Fruit fly (Drosophila melanogaster): ENCODE results near the gene Tie.

Tie gene

DNA sequence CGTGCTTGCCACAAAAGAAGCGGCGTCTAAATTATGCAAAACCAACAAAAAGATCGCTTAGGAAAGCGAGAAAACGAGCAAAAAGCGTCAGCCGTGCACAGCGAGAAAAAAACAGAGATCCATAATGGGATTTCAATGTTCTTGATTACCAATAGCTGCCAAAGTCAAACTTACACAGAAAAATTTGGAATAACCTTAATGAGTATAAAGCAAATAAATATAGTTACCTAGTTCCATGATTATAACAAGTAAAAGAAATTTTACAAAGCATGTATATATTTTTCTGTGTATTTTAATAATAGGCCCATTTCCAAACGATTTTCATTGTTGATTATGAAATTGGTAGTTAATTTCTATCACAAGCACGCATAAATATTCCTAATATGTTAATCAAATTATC, 2.0 kb upstream of the Tie start (continued):
- TF ChIP-seq Xbp1 (GFP tag; optimal IDR thresholded peaks at IDR 0.05) (peak; percentile 36), B-H1 (GFP tag; IDR thresholded peaks at IDR 0.05) (peak; percentile 15; the same call in 1 of the 3 replicates), Med (GFP tag) (peak; percentile 51), CG8388 (GFP tag; optimal IDR thresholded peaks at IDR 0.05) (peak; percentile 13), CG30431 (GFP tag; optimal IDR thresholded peaks at IDR 0.05) (no peak), gce (GFP tag; IDR thresholded peaks at IDR 0.05) (peak; percentile 73; the same call in 2 of the 3 replicates), CG1603 (tag; optimal IDR thresholded peaks at IDR 0.05) (peak; percentile 23), oc (tag; optimal IDR thresholded peaks at IDR 0.05) (peak; percentile 51), Xrp1 (GFP tag; IDR thresholded peaks at IDR 0.05) (peak; percentile 37; the same call in 1 of the 2 replicates), dmrt99B (tag; optimal IDR thresholded peaks at IDR 0.05) (peak; percentile 83), CG13296 (GFP tag; optimal IDR thresholded peaks at IDR 0.05) (peak; percentile 32), ewg (GFP tag; optimal IDR thresholded peaks at IDR 0.05) (peak; percentile 0), YL-1 (GFP tag; optimal IDR thresholded peaks at IDR 0.05) (no peak), Pdp1 (GFP tag; optimal IDR thresholded peaks at IDR 0.05) (peak in 1 of 2 experiments; percentile 14), CG6689 (GFP tag; IDR thresholded peaks at IDR 0.05) (peak; percentile 38; the same call in 1 of the 2 replicates), CG10267 (tag; optimal IDR thresholded peaks at IDR 0.05) (peak; percentile 23), Sox100B (GFP tag; optimal IDR thresholded peaks at IDR 0.05) (peak; percentile 68), CG30403 (GFP tag; optimal IDR thresholded peaks at IDR 0.05) (peak; percentile 22), D (optimal IDR thresholded peaks at IDR 0.05) (no peak), D (GFP tag; optimal IDR thresholded peaks at IDR 0.05) (peak; percentile 47), fd96Cb (tag; optimal IDR thresholded peaks at IDR 0.05) (peak; percentile 70), seq (GFP tag; IDR thresholded peaks at IDR 0.05) (0 out of 2 replicates have a peak, but pooled peaks have one; percentile 18), E2f1 (GFP tag; IDR thresholded peaks at IDR 0.05) (0 out of 2 replicates have a peak, but pooled peaks have one; percentile 15), usp (GFP tag; optimal IDR thresholded peaks at IDR 0.05) (no peak), bsh (GFP tag; optimal IDR thresholded peaks at IDR 0.05) (peak in 1 of 2 experiments; percentile 26), vvl (GFP tag; IDR thresholded peaks at IDR 0.05) (peak; percentile 84), MESR4 (GFP tag; optimal IDR thresholded peaks at IDR 0.05) (no peak), CG32772 (GFP tag; IDR thresholded peaks at IDR 0.05) (peak; percentile 30; the same call in 1 of the 2 replicates), CG18619 (GFP tag; optimal IDR thresholded peaks at IDR 0.05) (no peak), Doc2 (GFP tag; IDR thresholded peaks at IDR 0.05) (no peak), chn (GFP tag; optimal IDR thresholded peaks at IDR 0.05) (no peak), phol (tag; optimal IDR thresholded peaks at IDR 0.05) (peak; percentile 63), yki (optimal IDR thresholded peaks at IDR 0.05) (no peak), CG4820 (GFP tag; optimal IDR thresholded peaks at IDR 0.05) (peak; percentile 35), Lpt (GFP tag; optimal IDR thresholded peaks at IDR 0.05) (no peak), CG3065 (GFP tag; optimal IDR thresholded peaks at IDR 0.05) (no peak), Oli (tag; optimal IDR thresholded peaks at IDR 0.05) (peak; percentile 48), gcm (GFP tag; optimal IDR thresholded peaks at IDR 0.05) (peak; percentile 18), ase (GFP tag; IDR thresholded peaks at IDR 0.05) (0 out of 3 replicates have a peak, but pooled peaks have one; percentile 41), salm (tag; optimal IDR thresholded peaks at IDR 0.05) (peak; percentile 18), CG14050 (GFP tag; IDR thresholded peaks at IDR 0.05) (peak; percentile 25; the same call in 1 of the 3 replicates), Gsc (GFP tag; IDR thresholded peaks at IDR 0.05) (no peak), CG7745 (tag; optimal IDR thresholded peaks at IDR 0.05) (no peak), CG12659 (GFP tag; optimal IDR thresholded peaks at IDR 0.05) (peak; percentile 1), dysf (GFP tag; IDR thresholded peaks at IDR 0.05) (no peak; the same call in 2 of the 3 replicates), Rx (GFP tag; IDR thresholded peaks at IDR 0.05) (peak; percentile 41; the same call in 1 of the 2 replicates), wdn (GFP tag; IDR thresholded peaks at IDR 0.05) (no peak), nmo (GFP tag; optimal IDR thresholded peaks at IDR 0.05) (peak; percentile 46), ara (GFP tag; IDR thresholded peaks at IDR 0.05) (peak; percentile 38; the same call in 1 of the 2 replicates)

All from whole organism, embryonic.